Comparison of ENCODE assay signal across 5 worm cellular contexts in the genomic region with DNA sequence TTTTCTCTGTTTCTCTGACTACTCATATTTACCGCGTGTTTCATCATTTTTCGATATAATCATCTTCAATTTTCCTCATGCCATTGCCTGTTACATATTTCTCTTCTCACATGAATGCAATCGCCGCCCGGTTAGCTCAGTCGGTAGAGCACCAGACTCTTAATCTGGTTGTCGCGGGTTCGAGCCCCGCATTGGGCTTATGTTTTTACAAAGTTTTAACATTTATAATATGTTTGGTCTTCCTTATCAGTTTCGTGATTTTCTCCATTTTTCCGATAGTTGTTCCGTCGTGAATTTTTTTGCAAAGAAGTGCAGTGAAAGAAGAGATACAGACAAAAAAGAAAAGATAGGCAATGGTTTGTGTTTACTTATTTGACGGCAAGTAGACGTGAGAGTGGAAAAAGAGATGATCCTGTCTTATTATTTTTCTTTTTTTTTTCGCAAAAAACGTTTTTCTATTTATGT.
TF ChIP-seq lines count a peak whose summit lies in the region.

No protein-coding gene starts in this region.

TF ChIP-seq in whole organism, L1 larva, 84 proteins besides CTCF, POLR2A, EP300 and RAD21 (continues in another document):
- TF ChIP-seq aha-1 (tag; optimal IDR thresholded peaks at IDR 0.05; lab: Kevin White, UChicago) = no peak
- TF ChIP-seq alr-1 (tag; optimal IDR thresholded peaks at IDR 0.05; lab: Kevin White, UChicago; ENCODE audit: borderline replicate concordance) = no peak
- peak; percentile 86 for TF ChIP-seq dsc-1 (tag; optimal IDR thresholded peaks at IDR 0.05; lab: Kevin White, UChicago)
- no peak for TF ChIP-seq mef-2 (tag; optimal IDR thresholded peaks at IDR 0.05; lab: Kevin White, UChicago)
- TF ChIP-seq efl-1 (optimal IDR thresholded peaks at IDR 0.05; lab: Kevin White, UChicago) = peak; percentile 23 to 53
- peak in 1 of 2 experiments; percentile 95 for TF ChIP-seq efl-1 (GFP tag; optimal IDR thresholded peaks at IDR 0.05 in 1 of 2; lab: Kevin White, UChicago)
- no peak for TF ChIP-seq ets-5 (GFP tag; IDR thresholded peaks at IDR 0.05; lab: Robert Waterston, UW)
- TF ChIP-seq ceh-88 (GFP tag; IDR thresholded peaks at IDR 0.05; lab: Robert Waterston, UW) = no peak
- TF ChIP-seq ama-1 (optimal IDR thresholded peaks at IDR 0.05; lab: Kevin White, UChicago) = no peak
- peak; percentile 52 for TF ChIP-seq fos-1 (tag; optimal IDR thresholded peaks at IDR 0.05; lab: Kevin White, UChicago)
- TF ChIP-seq nhr-76 (tag; optimal IDR thresholded peaks at IDR 0.05; lab: Kevin White, UChicago) = no peak
- TF ChIP-seq elt-2 (tag; optimal IDR thresholded peaks at IDR 0.05; lab: Kevin White, UChicago) = peak; percentile 89
- no peak for TF ChIP-seq fkh-4 (tag; optimal IDR thresholded peaks at IDR 0.05; lab: Kevin White, UChicago; ENCODE audit: borderline replicate concordance)
- peak; percentile 68 for TF ChIP-seq egl-13 (tag; optimal IDR thresholded peaks at IDR 0.05; lab: Kevin White, UChicago)
- TF ChIP-seq nhr-90 (tag; optimal IDR thresholded peaks at IDR 0.05; lab: Kevin White, UChicago; ENCODE audit: poor library complexity) = peak; percentile 90
- TF ChIP-seq nhr-71 (tag; optimal IDR thresholded peaks at IDR 0.05; lab: Kevin White, UChicago) = peak; percentile 92
- peak; percentile 34 for TF ChIP-seq snpc-4 (tag; optimal IDR thresholded peaks at IDR 0.05; lab: Kevin White, UChicago)

TF ChIP-seq in whole organism, L3 larva, 47 proteins besides CTCF, POLR2A, EP300 and RAD21 (continues in another document):
- TF ChIP-seq nhr-28 (tag; optimal IDR thresholded peaks at IDR 0.05; lab: Kevin White, UChicago) (no peak), R02D3.7 (tag; optimal IDR thresholded peaks at IDR 0.05; lab: Kevin White, UChicago) (peak; percentile 21), ztf-4 (tag; optimal IDR thresholded peaks at IDR 0.05; lab: Kevin White, UChicago) (peak; percentile 3), ZK546.5 (tag; optimal IDR thresholded peaks at IDR 0.05; lab: Kevin White, UChicago) (no peak), nhr-67 (tag; optimal IDR thresholded peaks at IDR 0.05; lab: Kevin White, UChicago) (no peak), ceh-28 (tag; optimal IDR thresholded peaks at IDR 0.05; lab: Kevin White, UChicago) (peak; percentile 64), pha-4 (tag; optimal IDR thresholded peaks at IDR 0.05; lab: Kevin White, UChicago) (peak; percentile 93), aly-2 (tag; optimal IDR thresholded peaks at IDR 0.05; lab: Kevin White, UChicago) (no peak), skn-1 (tag; optimal IDR thresholded peaks at IDR 0.05; lab: Kevin White, UChicago) (peak; percentile 81), pqm-1 (tag; optimal IDR thresholded peaks at IDR 0.05; lab: Kevin White, UChicago) (peak; percentile 95), nhr-237 (tag; optimal IDR thresholded peaks at IDR 0.05; lab: Kevin White, UChicago) (no peak), elt-1 (tag; optimal IDR thresholded peaks at IDR 0.05; lab: Kevin White, UChicago) (peak; percentile 2), egl-27 (tag; optimal IDR thresholded peaks at IDR 0.05; lab: Kevin White, UChicago) (peak; percentile 62), lin-15B (tag; optimal IDR thresholded peaks at IDR 0.05; lab: Kevin White, UChicago) (peak; percentile 13), mdl-1 (tag; optimal IDR thresholded peaks at IDR 0.05; lab: Kevin White, UChicago) (no peak), nhr-76 (tag; optimal IDR thresholded peaks at IDR 0.05; lab: Kevin White, UChicago) (peak; percentile 63), mml-1 (tag; optimal IDR thresholded peaks at IDR 0.05; lab: Kevin White, UChicago) (no peak), hmg-11 (tag; optimal IDR thresholded peaks at IDR 0.05; lab: Kevin White, UChicago) (peak; percentile 82)

TF ChIP-seq in whole organism, early embryonic, 17 proteins besides CTCF, POLR2A, EP300 and RAD21:
- TF ChIP-seq flt-1 (GFP tag; IDR thresholded peaks at IDR 0.05; lab: Robert Waterston, UW) = peak; percentile 89
- TF ChIP-seq hmbx-1 (tag; optimal IDR thresholded peaks at IDR 0.05; lab: Kevin White, UChicago) = peak; percentile 70
- peak; percentile 83 for TF ChIP-seq ceh-13 (GFP tag; optimal IDR thresholded peaks at IDR 0.05; lab: Kevin White, UChicago)
- TF ChIP-seq tbx-11 (GFP tag; IDR thresholded peaks at IDR 0.05; lab: Robert Waterston, UW) = peak; percentile 94
- TF ChIP-seq ceh-36 (tag; optimal IDR thresholded peaks at IDR 0.05; lab: Kevin White, UChicago) = peak; percentile 93
- TF ChIP-seq hnd-1 (tag; optimal IDR thresholded peaks at IDR 0.05; lab: Kevin White, UChicago) = peak; percentile 83
- peak; percentile 79 for TF ChIP-seq B0310.2 (tag; optimal IDR thresholded peaks at IDR 0.05; lab: Kevin White, UChicago)
- no peak for TF ChIP-seq ama-1 (optimal IDR thresholded peaks at IDR 0.05; lab: Kevin White, UChicago)
- peak; percentile 80 for TF ChIP-seq tra-4 (tag; optimal IDR thresholded peaks at IDR 0.05; lab: Kevin White, UChicago)
- peak; percentile 92 for TF ChIP-seq pes-1 (GFP tag; IDR thresholded peaks at IDR 0.05; lab: Robert Waterston, UW)
- peak; percentile 89 for TF ChIP-seq scrt-1 (GFP tag; IDR thresholded peaks at IDR 0.05; lab: Robert Waterston, UW)
- TF ChIP-seq sea-1 (GFP tag; conservative IDR thresholded peaks at IDR 0.05; lab: Robert Waterston, UW) = peak; percentile 86
- TF ChIP-seq tbx-37 (GFP tag; conservative IDR thresholded peaks at IDR 0.05; lab: Robert Waterston, UW) = peak; percentile 85
- peak; percentile 88 for TF ChIP-seq aly-1 (tag; optimal IDR thresholded peaks at IDR 0.05; lab: Kevin White, UChicago)
- peak; percentile 82 for TF ChIP-seq ets-7 (tag; optimal IDR thresholded peaks at IDR 0.05; lab: Kevin White, UChicago)
- TF ChIP-seq hmg-4 (GFP tag; optimal IDR thresholded peaks at IDR 0.05; lab: Kevin White, UChicago) = peak; percentile 94
- peak; percentile 89 for TF ChIP-seq F13C5.2 (tag; optimal IDR thresholded peaks at IDR 0.05; lab: Kevin White, UChicago)

TF ChIP-seq in whole organism, midembryonic, 9 proteins besides CTCF, POLR2A, EP300 and RAD21:
- TF ChIP-seq ztf-29 (GFP tag; IDR thresholded peaks at IDR 0.05; lab: Robert Waterston, UW) (peak; percentile 95), ztf-23 (GFP tag; IDR thresholded peaks at IDR 0.05; lab: Robert Waterston, UW) (peak; percentile 93), flt-1 (GFP tag; IDR thresholded peaks at IDR 0.05; lab: Robert Waterston, UW) (peak; percentile 94), ref-1 (GFP tag; conservative IDR thresholded peaks at IDR 0.05; lab: Robert Waterston, UW) (peak; percentile 81), cog-1 (tag; optimal IDR thresholded peaks at IDR 0.05; lab: Kevin White, UChicago) (peak; percentile 82), med-1 (GFP tag; optimal IDR thresholded peaks at IDR 0.05; lab: Kevin White, UChicago; ENCODE audit: insufficient read depth) (peak; percentile 52), klf-2 (GFP tag; conservative IDR thresholded peaks at IDR 0.05; lab: Robert Waterston, UW) (peak; percentile 86), T22C8.4 (GFP tag; IDR thresholded peaks at IDR 0.05; lab: Robert Waterston, UW) (peak; percentile 87), tab-1 (GFP tag; IDR thresholded peaks at IDR 0.05; lab: Robert Waterston, UW) (peak; percentile 90)

TF ChIP-seq in whole organism, young adult, 124 proteins besides CTCF, POLR2A, EP300 and RAD21 (continues in another document):
- TF ChIP-seq mcd-1 (GFP tag; IDR thresholded peaks at IDR 0.05; lab: Robert Waterston, UW) (peak; percentile 61), F55B11.4 (tag; optimal IDR thresholded peaks at IDR 0.05; lab: Kevin White, UChicago; ENCODE audit: borderline replicate concordance, insufficient read depth) (no peak), ZK185.1 (tag; optimal IDR thresholded peaks at IDR 0.05; lab: Kevin White, UChicago; ENCODE audit: poor library complexity, severe bottlenecking) (peak; percentile 92), snpc-1.3 (tag; optimal IDR thresholded peaks at IDR 0.05; lab: Kevin White, UChicago; ENCODE audit: insufficient read depth) (peak; percentile 93), nhr-120 (GFP tag; IDR thresholded peaks at IDR 0.05; lab: Robert Waterston, UW) (0 out of 2 replicates have a peak, but pooled peaks have one; percentile 54), let-607 (tag; optimal IDR thresholded peaks at IDR 0.05; lab: Kevin White, UChicago) (peak; percentile 62 to 83), let-526 (GFP tag; IDR thresholded peaks at IDR 0.05; lab: Robert Waterston, UW) (peak; percentile 43; the same call in 1 of the 2 replicates), somi-1 (GFP tag; optimal IDR thresholded peaks at IDR 0.05; lab: Kevin White, UChicago) (peak; percentile 91), tbp1 (GFP tag; optimal IDR thresholded peaks at IDR 0.05; lab: Kevin White, UChicago) (peak; percentile 99), nhr-80 (tag; optimal IDR thresholded peaks at IDR 0.05; lab: Kevin White, UChicago) (peak; percentile 95), fkh-3 (tag; optimal IDR thresholded peaks at IDR 0.05; lab: Kevin White, UChicago) (peak; percentile 27), lin-26 (GFP tag; IDR thresholded peaks at IDR 0.05; lab: Robert Waterston, UW) (peak; percentile 98; the same call in 1 of the 2 replicates), akir-1 (GFP tag; optimal IDR thresholded peaks at IDR 0.05; lab: Kevin White, UChicago) (no peak), unc-62 (GFP tag; optimal IDR thresholded peaks at IDR 0.05; lab: Kevin White, UChicago) (no peak), zim-3 (tag; optimal IDR thresholded peaks at IDR 0.05; lab: Kevin White, UChicago) (peak; percentile 63), ztf-18 (tag; optimal IDR thresholded peaks at IDR 0.05; lab: Kevin White, UChicago) (peak; percentile 75), ztf-22 (GFP tag; optimal IDR thresholded peaks at IDR 0.05; lab: Kevin White, UChicago) (peak; percentile 85), cebp-1 (GFP tag; IDR thresholded peaks at IDR 0.05; lab: Robert Waterston, UW) (peak; percentile 65; the same call in 1 of the 2 replicates), cebp-1 (tag; optimal IDR thresholded peaks at IDR 0.05; lab: Kevin White, UChicago) (peak; percentile 86), lsy-27 (tag; optimal IDR thresholded peaks at IDR 0.05; lab: Kevin White, UChicago; ENCODE audit: borderline replicate concordance, insufficient read depth) (peak; percentile 78), bed-2 (GFP tag; IDR thresholded peaks at IDR 0.05; lab: Robert Waterston, UW) (0 out of 2 replicates have a peak, but pooled peaks have one; percentile 31), nfya-1 (tag; optimal IDR thresholded peaks at IDR 0.05; lab: Kevin White, UChicago; ENCODE audit: borderline replicate concordance, insufficient read depth) (no peak), aptf-2 (GFP tag; conservative IDR thresholded peaks at IDR 0.05; lab: Robert Waterston, UW) (0 out of 2 replicates have a peak, but pooled peaks have one; percentile 57), ceh-58 (GFP tag; IDR thresholded peaks at IDR 0.05; lab: Robert Waterston, UW) (no peak), T07F8.4 (tag; optimal IDR thresholded peaks at IDR 0.05; lab: Kevin White, UChicago) (peak; percentile 78), B0261.1 (tag; optimal IDR thresholded peaks at IDR 0.05; lab: Kevin White, UChicago) (peak; percentile 95), T26A5.8 (tag; optimal IDR thresholded peaks at IDR 0.05; lab: Kevin White, UChicago) (peak; percentile 69), F57A8.1 (GFP tag; optimal IDR thresholded peaks at IDR 0.05; lab: Kevin White, UChicago) (no peak)

Comparison
In these comparisons a context has a peak if more than half of its experiments do, and no peak if none do; other contexts are left out.
1. Of the 8 proteins assayed by ChIP-seq in both whole organism, young adult and whole organism, L1 larva: peak only in whole organism, young adult: ama-1; only in whole organism, L1 larva: none; in both: dpl-1, efl-1, nhr-90, snpc-4 and unc-130; in neither: 1; mixed calls (peak in some experiments, not most) for 1.